Worm (Caenorhabditis elegans): ENCODE results near the gene clec-251.

- TF ChIP-seq ama-1 (optimal IDR thresholded peaks at IDR 0.05) (no peak), K09A11.1 (tag; optimal IDR thresholded peaks at IDR 0.05; ENCODE audit: insufficient read depth) (no peak), unc-86 (tag; optimal IDR thresholded peaks at IDR 0.05) (no peak), sox-4 (tag; optimal IDR thresholded peaks at IDR 0.05) (no peak), K02D7.2 (tag; optimal IDR thresholded peaks at IDR 0.05) (no peak), dve-1 (tag; optimal IDR thresholded peaks at IDR 0.05) (no peak), elt-2 (tag; optimal IDR thresholded peaks at IDR 0.05) (no peak), ceh-6 (GFP tag; optimal IDR thresholded peaks at IDR 0.05) (no peak)
Measured at ce11 chrV:18731579-18732041, 15.2 kb downstream of the clec-251 start, which contains the start of the genes asp-18 and scl-19.

Data from whole organism, late embryonic.